Worm (Caenorhabditis elegans) whole organism, midembryonic: ENCODE data around the gene aakg-1.

ENCODE experiments used
- med-1 ChIP-seq: sonication (generic microtip); optimal IDR thresholded peaks from 2 replicates; lab custom pipeline; 2017; ENCODE audit warnings: missing genetic modification characterization, mild to moderate bottlenecking, missing compliant biosample characterization, antibody characterized with exemption, missing genetic modification reagents; ENCODE audit not compliant: insufficient read depth
- ref-1 ChIP-seq: fragments of 200-800 bp; sonication (Bioruptor generic); conservative IDR thresholded peaks from 2 replicates; pipeline ENCODE4 v1.3.6; 2022; ENCODE audit warnings: missing genetic modification reagents, missing genetic modification characterization, missing compliant biosample characterization
- tab-1 ChIP-seq: fragments of 200-800 bp; sonication (Bioruptor generic); IDR thresholded peaks from 2 replicates; pipeline ENCODE4 v1.3.6; 2022; ENCODE audit warnings: missing genetic modification characterization, missing compliant biosample characterization

ce11 chrIII:12568036-12568649 lies 7.1 kb downstream of the aakg-1 start:
- no peak for TF ChIP-seq tab-1 (GFP tag; lab: Robert Waterston, UW)
- TF ChIP-seq ref-1 (GFP tag; lab: Robert Waterston, UW): no peak
- no peak for TF ChIP-seq med-1 (GFP tag; lab: Kevin White, UChicago)
